Worm (Caenorhabditis elegans) whole organism, L3 larva: Measurements from ENCODE around the gene F16F9.1.
A peak's percentile ranks its signal among the peaks of the same experiment; 100 is the strongest.

Experiments
- R02D3.7 ChIP-seq: fragments of 150-350 bp; optimal IDR thresholded peaks from 2 replicates; lab custom pipeline; 2014; ENCODE audit warnings: missing biosample characterization, missing genetic modification characterization
- ceh-28 ChIP-seq: fragments of 150-350 bp; optimal IDR thresholded peaks from 2 replicates; lab custom pipeline; 2014; ENCODE audit warnings: missing biosample characterization, missing genetic modification reagents, missing genetic modification characterization
- ceh-9 ChIP-seq: sonication (generic microtip); optimal IDR thresholded peaks from 2 replicates; lab custom pipeline; 2018; ENCODE audit warnings: missing biosample characterization, missing genetic modification characterization
- egl-27 ChIP-seq: sonication (generic microtip); optimal IDR thresholded peaks from 4 replicates; lab custom pipeline; 2017; ENCODE audit warnings: missing biosample characterization, missing genetic modification reagents, missing genetic modification characterization
- egl-5 ChIP-seq: fragments of 150-350 bp; optimal IDR thresholded peaks from 2 replicates; lab custom pipeline; 2017; ENCODE audit warnings: missing biosample characterization, missing genetic modification reagents, missing genetic modification characterization, inconsistent platforms
- elt-1 ChIP-seq: fragments of 150-350 bp; optimal IDR thresholded peaks from 2 replicates; lab custom pipeline; 2014; ENCODE audit warnings: missing biosample characterization, missing genetic modification characterization
- elt-2 ChIP-seq: sonication (generic microtip); optimal IDR thresholded peaks from 2 replicates; lab custom pipeline; 2016; ENCODE audit warnings: missing genetic modification reagents, mild to moderate bottlenecking, missing genetic modification characterization, missing compliant biosample characterization
- fkh-10 ChIP-seq: sonication (generic microtip); optimal IDR thresholded peaks from 2 replicates; lab custom pipeline; 2017; ENCODE audit warnings: missing biosample characterization, missing genetic modification reagents, missing genetic modification characterization
- hmg-11 ChIP-seq: sonication (generic microtip); optimal IDR thresholded peaks from 2 replicates; lab custom pipeline; 2016; ENCODE audit warnings: missing genetic modification characterization, missing compliant biosample characterization
- jun-1 ChIP-seq: fragments of 150-350 bp; optimal IDR thresholded peaks from 2 replicates; lab custom pipeline; 2014; ENCODE audit warnings: missing biosample characterization, missing genetic modification reagents, missing genetic modification characterization
- lin-15B ChIP-seq: fragments of 150-350 bp; optimal IDR thresholded peaks from 2 replicates; lab custom pipeline; 2014; ENCODE audit warnings: missing biosample characterization, missing genetic modification characterization
- mdl-1 ChIP-seq: fragments of 150-350 bp; optimal IDR thresholded peaks from 2 replicates; lab custom pipeline; 2014; ENCODE audit warnings: missing biosample characterization, missing genetic modification characterization
- mml-1 ChIP-seq: fragments of 150-350 bp; sonication (generic microtip); optimal IDR thresholded peaks from 3 replicates; lab custom pipeline; 2014; ENCODE audit warnings: missing biosample characterization, missing genetic modification characterization
- nfya-1 ChIP-seq: sonication (generic microtip); optimal IDR thresholded peaks from 2 replicates; lab custom pipeline; 2017; ENCODE audit warnings: missing genetic modification characterization, mild to moderate bottlenecking, missing compliant biosample characterization, antibody characterized with exemption, moderate library complexity; ENCODE audit not compliant: insufficient read depth
- nhr-12 ChIP-seq: fragments of 150-350 bp; optimal IDR thresholded peaks from 2 replicates; lab custom pipeline; 2014; ENCODE audit warnings: missing biosample characterization, missing genetic modification characterization
- nhr-25 ChIP-seq: sonication (generic microtip); optimal IDR thresholded peaks from 2 replicates; lab custom pipeline; 2017; ENCODE audit warnings: missing biosample characterization, missing genetic modification characterization
- nhr-67 ChIP-seq: fragments of 150-350 bp; optimal IDR thresholded peaks from 2 replicates; lab custom pipeline; 2014; ENCODE audit warnings: missing biosample characterization, missing genetic modification characterization
- nhr-76 ChIP-seq: fragments of 150-350 bp; sonication (generic microtip); optimal IDR thresholded peaks from 5 replicates; lab custom pipeline; 2014; ENCODE audit warnings: missing biosample characterization, missing genetic modification characterization
- nhr-77 ChIP-seq: fragments of 150-350 bp; optimal IDR thresholded peaks from 2 replicates; lab custom pipeline; 2014; ENCODE audit warnings: missing biosample characterization, missing genetic modification characterization
- pha-4 ChIP-seq: fragments of 150-350 bp; optimal IDR thresholded peaks from 2 replicates; lab custom pipeline; 2014; ENCODE audit warnings: missing biosample characterization, missing genetic modification reagents, missing genetic modification characterization
- pqm-1 ChIP-seq: fragments of 150-350 bp; optimal IDR thresholded peaks from 2 replicates; lab custom pipeline; 2017; ENCODE audit warnings: missing biosample characterization, missing genetic modification characterization, inconsistent platforms
- sea-2 ChIP-seq: fragments of 150-350 bp; sonication (generic microtip); optimal IDR thresholded peaks from 4 replicates; lab custom pipeline; 2014; ENCODE audit warnings: missing biosample characterization, missing genetic modification reagents, missing genetic modification characterization
- skn-1 ChIP-seq: fragments of 150-350 bp; optimal IDR thresholded peaks from 2 replicates; lab custom pipeline; 2014; ENCODE audit warnings: missing biosample characterization, missing genetic modification characterization
- tbx-2 ChIP-seq: sonication (generic microtip); optimal IDR thresholded peaks from 2 replicates; lab custom pipeline; 2016; ENCODE audit warnings: mild to moderate bottlenecking, missing genetic modification characterization, missing compliant biosample characterization
- unc-39 ChIP-seq: sonication (generic microtip); optimal IDR thresholded peaks from 4 replicates; lab custom pipeline; 2017; ENCODE audit warnings: missing biosample characterization, missing genetic modification characterization
- unc-62 ChIP-seq: fragments of 150-350 bp; sonication (generic microtip); optimal IDR thresholded peaks from 4 replicates; lab custom pipeline; 2014; ENCODE audit warnings: missing biosample characterization, missing genetic modification reagents, missing genetic modification characterization

F16F9.1 gene

ce11 chrX:8426160-8426712, 20.0 kb upstream of the F16F9.1 start:
- TF ChIP-seq nhr-77 (tag; lab: Kevin White, UChicago): no peak
- TF ChIP-seq R02D3.7 (tag; lab: Kevin White, UChicago): no peak
- TF ChIP-seq unc-62: no peak
- TF ChIP-seq nhr-67 (tag; lab: Kevin White, UChicago): no peak
- TF ChIP-seq lin-15B: no peak
- TF ChIP-seq tbx-2 (tag; lab: Kevin White, UChicago): no peak
- TF ChIP-seq mdl-1 (tag; lab: Kevin White, UChicago): no peak
- TF ChIP-seq jun-1 (tag; lab: Kevin White, UChicago): no peak
- TF ChIP-seq nhr-25 (tag; lab: Kevin White, UChicago): peak; percentile 51

DNA sequence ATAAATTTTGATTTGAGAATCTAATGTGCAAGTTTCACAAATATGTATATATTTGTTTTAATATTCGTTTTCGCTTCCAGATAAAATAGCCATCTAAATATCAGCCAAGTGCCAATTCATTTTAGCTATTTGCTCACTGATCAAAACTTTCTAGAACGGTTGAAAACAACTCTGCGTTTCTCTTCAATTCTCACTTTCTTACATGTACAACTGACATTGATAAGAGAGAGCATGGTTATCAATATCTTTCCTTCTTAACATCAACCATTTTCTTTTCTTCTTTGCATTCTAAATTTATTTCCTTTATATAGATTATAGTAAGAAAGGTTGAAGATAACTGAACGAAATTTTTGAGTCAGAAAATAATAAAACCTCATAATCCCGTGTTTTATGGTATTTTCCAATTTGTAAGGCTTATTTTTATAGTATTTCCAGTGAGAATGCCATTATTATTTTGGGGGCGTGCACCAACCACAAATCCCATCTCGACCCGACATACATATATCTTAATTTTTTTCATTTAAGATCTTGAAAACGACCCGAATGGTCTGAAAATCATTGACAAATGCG, 17.8 kb upstream of the F16F9.1 start, which contains the start of gene F08F1.3:
Gene F08F1.3, plus strand, starts transcription at position 520 of the 570 bp plus-strand sequence.
- TF ChIP-seq nhr-77 (tag; lab: Kevin White, UChicago) (no peak), pqm-1 (peak; percentile 23), unc-39 (tag; lab: Kevin White, UChicago) (no peak), elt-2 (tag; lab: Kevin White, UChicago) (peak; percentile 74), pha-4 (tag; lab: Kevin White, UChicago) (peak; percentile 42)

ce11 chrX:8429503-8429902, 16.7 kb upstream of the F16F9.1 start:
- no peak for TF ChIP-seq sea-2
- TF ChIP-seq mml-1 (tag; lab: Kevin White, UChicago): no peak
- no peak for TF ChIP-seq ceh-28 (tag; lab: Kevin White, UChicago)
- TF ChIP-seq nhr-76: no peak
- no peak for TF ChIP-seq ceh-9 (tag; lab: Kevin White, UChicago)
- TF ChIP-seq R02D3.7 (tag; lab: Kevin White, UChicago): no peak

- TF ChIP-seq egl-27 (tag; lab: Kevin White, UChicago) (no peak), hmg-11 (no peak), pqm-1 (no peak), skn-1 (tag; lab: Kevin White, UChicago) (no peak), lin-15B (no peak), R02D3.7 (tag; lab: Kevin White, UChicago) (no peak), nhr-12 (tag; lab: Kevin White, UChicago) (no peak), fkh-10 (no peak)
These were observed 13.8 kb upstream of the F16F9.1 start, which contains the start of gene kin-9 for ce11 chrX:8432361-8432760. Gene kin-9 (plus strand): TSS chrX:8432661.

- TF ChIP-seq nhr-76: no peak
- TF ChIP-seq elt-1: no peak
- no peak for TF ChIP-seq tbx-2 (tag; lab: Kevin White, UChicago)
- TF ChIP-seq hmg-11: no peak
These were observed 7.5 kb upstream of the F16F9.1 start for ce11 chrX:8438756-8439155.

ce11 chrX:8440001-8440735, 6.0 kb upstream of the F16F9.1 start:
- no peak for TF ChIP-seq R02D3.7 (tag; lab: Kevin White, UChicago)
- peak; percentile 51 for TF ChIP-seq pqm-1
- TF ChIP-seq fkh-10: no peak
- TF ChIP-seq elt-1: no peak
- no peak for TF ChIP-seq nfya-1 (tag; lab: Kevin White, UChicago)
- TF ChIP-seq pha-4 (tag; lab: Kevin White, UChicago): peak; percentile 21
- peak; percentile 37 for TF ChIP-seq elt-2 (tag; lab: Kevin White, UChicago)

DNA sequence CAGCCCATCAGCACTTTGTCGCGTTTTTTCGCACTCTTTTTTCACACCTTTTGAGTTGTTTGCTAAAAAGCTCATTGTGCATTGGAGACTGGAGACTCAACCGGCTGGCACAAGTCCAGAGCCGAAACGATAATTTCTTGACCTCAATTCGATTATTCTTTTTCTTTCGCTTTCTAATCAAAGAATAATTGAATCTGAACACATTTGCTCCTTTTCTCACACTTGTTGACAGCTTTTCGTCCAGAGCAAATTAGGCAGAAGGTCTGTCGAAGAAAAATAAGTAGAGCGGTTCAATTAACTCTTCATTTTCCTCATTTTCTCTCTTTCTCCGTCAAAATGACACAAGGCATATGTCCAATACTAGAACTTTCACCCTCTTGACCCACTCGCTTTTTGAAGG, 1.3 kb upstream of the F16F9.1 start:
- no peak for TF ChIP-seq egl-5 (tag; lab: Kevin White, UChicago)
- TF ChIP-seq nhr-76: no peak
- TF ChIP-seq, all 47 proteins: peak for 0
